Fruit fly (Drosophila melanogaster) whole organism, embryonic: ENCODE measurements around the gene temp.

ENCODE experiments used
- BEAF-32 ChIP-seq: fragments of 200-800 bp; sonication (Bioruptor generic); optimal IDR thresholded peaks from 3 replicates; lab custom pipeline; 2017; ENCODE audit warnings: missing biosample characterization, missing genetic modification characterization, mild to moderate bottlenecking, moderate library complexity, missing genetic modification reagents
- Bteb2 ChIP-seq: fragments of 200-800 bp; sonication (Bioruptor generic); optimal IDR thresholded peaks from 2 replicates; lab custom pipeline; 2016; ENCODE audit warnings: missing biosample characterization, missing genetic modification characterization
- CG10959 ChIP-seq: fragments of 200-800 bp; sonication (Bioruptor generic); IDR thresholded peaks from 2 replicates; pipeline ENCODE4 v1.3.6; 2022; ENCODE audit warnings: missing biosample characterization, missing genetic modification characterization
- CG11085 ChIP-seq: fragments of 200-800 bp; sonication (Bioruptor generic); IDR thresholded peaks from 2 replicates; pipeline ENCODE4 v1.3.6; 2022; ENCODE audit warnings: missing biosample characterization, missing genetic modification characterization
- CG11398 ChIP-seq: fragments of 200-800 bp; sonication (Bioruptor generic); optimal IDR thresholded peaks from 2 replicates; lab custom pipeline; 2016; ENCODE audit warnings: missing biosample characterization, missing genetic modification characterization
- CG11695 ChIP-seq: fragments of 200-800 bp; sonication (Bioruptor generic); IDR thresholded peaks from 3 replicates; pipeline ENCODE4 v1.3.6; 2022; ENCODE audit warnings: missing biosample characterization, missing genetic modification characterization
- CG12659 ChIP-seq: fragments of 200-800 bp; sonication (Bioruptor generic); optimal IDR thresholded peaks from 3 replicates; lab custom pipeline; 2017; ENCODE audit warnings: mild to moderate bottlenecking, missing biosample characterization, missing genetic modification reagents, missing genetic modification characterization
- CG12744 ChIP-seq: fragments of 200-800 bp; sonication (Bioruptor generic); optimal IDR thresholded peaks from 2 replicates; lab custom pipeline; 2016; ENCODE audit warnings: missing biosample characterization, missing genetic modification characterization
- CG13296 ChIP-seq: fragments of 200-800 bp; sonication (Bioruptor generic); optimal IDR thresholded peaks from 3 replicates; lab custom pipeline; 2018; ENCODE audit warnings: missing biosample characterization, mild to moderate bottlenecking, missing genetic modification characterization
- CG14014 ChIP-seq: fragments of 200-800 bp; sonication (Bioruptor generic); IDR thresholded peaks from 2 replicates; pipeline ENCODE4 v1.3.6; 2022; ENCODE audit warnings: missing biosample characterization, missing genetic modification characterization
- CG14965 ChIP-seq: fragments of 200-800 bp; sonication (Bioruptor generic); optimal IDR thresholded peaks from 2 replicates; lab custom pipeline; 2016; ENCODE audit warnings: missing biosample characterization, missing genetic modification characterization, borderline replicate concordance
- CG15514 ChIP-seq: fragments of 200-800 bp; sonication (Bioruptor generic); optimal IDR thresholded peaks from 3 replicates; lab custom pipeline; 2017; ENCODE audit warnings: missing biosample characterization, missing genetic modification characterization, mild to moderate bottlenecking, moderate library complexity, missing genetic modification reagents
- CG1602 ChIP-seq: fragments of 200-800 bp; sonication (Bioruptor generic); optimal IDR thresholded peaks from 3 replicates; lab custom pipeline; 2016; ENCODE audit warnings: missing biosample characterization, missing genetic modification characterization
- CG1603 ChIP-seq: fragments of 200-800 bp; sonication (Bioruptor generic); optimal IDR thresholded peaks from 2 replicates; lab custom pipeline; 2019; ENCODE audit warnings: missing biosample characterization, mild to moderate bottlenecking, missing genetic modification characterization, moderate library complexity
- CG1647 ChIP-seq: fragments of 200-800 bp; sonication (Bioruptor generic); optimal IDR thresholded peaks from 3 replicates; lab custom pipeline; 2016; ENCODE audit warnings: missing biosample characterization, missing genetic modification characterization
- CG16815 ChIP-seq: fragments of 200-800 bp; sonication (Bioruptor generic); optimal IDR thresholded peaks from 3 replicates; lab custom pipeline; 2017; ENCODE audit warnings: missing biosample characterization, mild to moderate bottlenecking, missing genetic modification characterization
- CG17802 ChIP-seq: fragments of 200-800 bp; sonication (Bioruptor generic); optimal IDR thresholded peaks from 2 replicates; lab custom pipeline; 2018; ENCODE audit warnings: missing biosample characterization, mild to moderate bottlenecking, missing genetic modification characterization, moderate library complexity
- CG18599 ChIP-seq: fragments of 200-800 bp; sonication (Bioruptor generic); optimal IDR thresholded peaks from 3 replicates; lab custom pipeline; 2017; ENCODE audit warnings: missing biosample characterization, missing genetic modification characterization, mild to moderate bottlenecking, moderate library complexity, missing genetic modification reagents
- CG2116 ChIP-seq: fragments of 200-800 bp; sonication (Bioruptor generic); optimal IDR thresholded peaks from 3 replicates; lab custom pipeline; 2018; ENCODE audit warnings: missing biosample characterization, mild to moderate bottlenecking, missing genetic modification characterization
- CG2875 ChIP-seq: fragments of 200-800 bp; sonication (Bioruptor generic); optimal IDR thresholded peaks from 2 replicates; lab custom pipeline; 2017; ENCODE audit warnings: missing biosample characterization, mild to moderate bottlenecking, missing genetic modification characterization, missing genetic modification reagents
- CG3065 ChIP-seq: fragments of 200-800 bp; sonication (Bioruptor generic); optimal IDR thresholded peaks from 2 replicates; lab custom pipeline; 2016; ENCODE audit warnings: missing biosample characterization, missing genetic modification characterization
- CG31388 ChIP-seq: fragments of 200-800 bp; sonication (Bioruptor generic); optimal IDR thresholded peaks from 2 replicates; lab custom pipeline; 2016; ENCODE audit warnings: missing biosample characterization, missing genetic modification characterization
- CG32772 ChIP-seq: fragments of 200-800 bp; sonication (Bioruptor generic); IDR thresholded peaks from 2 replicates; pipeline ENCODE4 v1.3.6; 2022; ENCODE audit warnings: missing biosample characterization, missing genetic modification characterization
- CG3995 ChIP-seq: fragments of 200-800 bp; sonication (Bioruptor generic); optimal IDR thresholded peaks from 3 replicates; lab custom pipeline; 2016; ENCODE audit warnings: missing biosample characterization, missing genetic modification characterization
- CG6689 ChIP-seq: fragments of 200-800 bp; sonication (Bioruptor generic); IDR thresholded peaks from 2 replicates; pipeline ENCODE4 v1.3.6; 2022; ENCODE audit warnings: missing biosample characterization, missing genetic modification characterization
- Dbx ChIP-seq: fragments of 200-800 bp; sonication (Bioruptor generic); IDR thresholded peaks from 3 replicates; pipeline ENCODE4 v1.3.6; 2022; ENCODE audit warnings: missing biosample characterization, missing genetic modification characterization
- Dek ChIP-seq: fragments of 200-800 bp; sonication (Bioruptor generic); optimal IDR thresholded peaks from 3 replicates; lab custom pipeline; 2019; ENCODE audit warnings: missing biosample characterization, mild to moderate bottlenecking, missing genetic modification characterization, moderate library complexity
- Doc2 ChIP-seq: fragments of 200-800 bp; sonication (Bioruptor generic); IDR thresholded peaks from 2 replicates; pipeline ENCODE4 v1.3.6; 2022; ENCODE audit warnings: missing biosample characterization, missing genetic modification characterization
- Elba2 ChIP-seq: fragments of 200-800 bp; sonication (Bioruptor generic); optimal IDR thresholded peaks from 3 replicates; lab custom pipeline; 2016; ENCODE audit warnings: missing biosample characterization, missing genetic modification characterization
- Hand ChIP-seq: fragments of 200-800 bp; sonication (Bioruptor generic); optimal IDR thresholded peaks from 2 replicates; lab custom pipeline; 2017; ENCODE audit warnings: mild to moderate bottlenecking, missing biosample characterization, missing genetic modification reagents, missing genetic modification characterization
- Max ChIP-seq: fragments of 200-800 bp; sonication (Bioruptor generic); optimal IDR thresholded peaks from 2 replicates; lab custom pipeline; 2016; ENCODE audit warnings: missing biosample characterization, mild to moderate bottlenecking, missing genetic modification characterization
- Nf-YC ChIP-seq: fragments of 200-800 bp; optimal IDR thresholded peaks from 3 replicates; lab custom pipeline; 2019; ENCODE audit warnings: missing biosample characterization, mild to moderate bottlenecking, missing genetic modification characterization, moderate library complexity
- Usf ChIP-seq: fragments of 200-800 bp; sonication (Bioruptor generic); optimal IDR thresholded peaks from 2 replicates; lab custom pipeline; 2017; ENCODE audit warnings: missing genotype, missing biosample characterization, missing genetic modification characterization
- ap ChIP-seq: fragments of 200-800 bp; sonication (Bioruptor generic); IDR thresholded peaks from 2 replicates; pipeline ENCODE4 v1.3.6; 2022; ENCODE audit warnings: missing biosample characterization, missing genetic modification characterization
- br ChIP-seq: fragments of >200 bp; optimal IDR thresholded peaks from 2 replicates; lab custom pipeline; 2017
- chinmo ChIP-seq: fragments of 200-800 bp; sonication (Bioruptor generic); IDR thresholded peaks from 4 replicates; pipeline ENCODE4 v1.3.6; 2022; ENCODE audit warnings: missing biosample characterization, missing genetic modification characterization; ENCODE audit not compliant: partially characterized antibody
- esg ChIP-seq: fragments of 200-800 bp; sonication (Bioruptor generic); conservative IDR thresholded peaks from 2 replicates; pipeline ENCODE4 v1.3.6; 2022; ENCODE audit warnings: missing biosample characterization, missing genetic modification characterization
- klu ChIP-seq: fragments of 200-800 bp; sonication (Bioruptor generic); IDR thresholded peaks from 2 replicates; pipeline ENCODE4 v1.3.6; 2022; ENCODE audit warnings: missing biosample characterization, missing genetic modification characterization
- lmd ChIP-seq: fragments of 200-800 bp; sonication (Bioruptor generic); IDR thresholded peaks from 2 replicates; pipeline ENCODE4 v1.3.6; 2022; ENCODE audit warnings: missing biosample characterization, missing genetic modification characterization
- mld ChIP-seq: fragments of 200-800 bp; sonication (Bioruptor generic); IDR thresholded peaks from 3 replicates; pipeline ENCODE4 v1.3.6; 2022; ENCODE audit warnings: missing biosample characterization, missing genetic modification characterization; ENCODE audit not compliant: partially characterized antibody
- nerfin-2 ChIP-seq: fragments of 200-800 bp; sonication (Bioruptor generic); IDR thresholded peaks from 2 replicates; pipeline ENCODE4 v1.3.6; 2022; ENCODE audit warnings: missing biosample characterization, missing genetic modification characterization; ENCODE audit not compliant: partially characterized antibody
- rib ChIP-seq: fragments of 200-800 bp; sonication (Bioruptor generic); IDR thresholded peaks from 2 replicates; pipeline ENCODE4 v1.3.6; 2022; ENCODE audit warnings: missing biosample characterization, missing genetic modification characterization
- sc ChIP-seq, 3 experiments: fragments of >200 bp in 2 of 3; fragments of 200-800 bp in 1 of 3; sonication (Bioruptor generic) in 1 of 3; optimal IDR thresholded peaks; 2 replicates in 2 of 3; 3 replicates in 1 of 3; lab custom pipeline; 2017; ENCODE audit warnings: mild to moderate bottlenecking in 1 of 3, missing biosample characterization in 1 of 3, missing genetic modification characterization in 1 of 3, missing genetic modification reagents in 1 of 3
- scrt ChIP-seq: fragments of 200-800 bp; sonication (Bioruptor generic); optimal IDR thresholded peaks from 2 replicates; lab custom pipeline; 2018; ENCODE audit warnings: missing biosample characterization, mild to moderate bottlenecking, missing genetic modification characterization, moderate library complexity
- sens-2 ChIP-seq: fragments of 200-800 bp; sonication (Bioruptor generic); IDR thresholded peaks from 2 replicates; pipeline ENCODE4 v1.3.6; 2022; ENCODE audit warnings: missing biosample characterization, missing genetic modification characterization
- tna ChIP-seq: fragments of 200-800 bp; sonication (Bioruptor generic); IDR thresholded peaks from 2 replicates; pipeline ENCODE4 v1.3.6; 2022; ENCODE audit warnings: missing biosample characterization, missing genetic modification characterization; ENCODE audit not compliant: partially characterized antibody
- wor ChIP-seq: fragments of 200-800 bp; sonication (Bioruptor generic); IDR thresholded peaks from 2 replicates; pipeline ENCODE4 v1.3.6; 2022; ENCODE audit warnings: missing biosample characterization, missing genetic modification characterization
- z ChIP-seq: fragments of 200-800 bp; sonication (Bioruptor generic); IDR thresholded peaks from 3 replicates; pipeline ENCODE4 v1.3.6; 2022; ENCODE audit warnings: missing biosample characterization, missing genetic modification characterization

Gene temp

dm6 chrX:2303771-2304513, 41.6 kb upstream of the temp start (continued):
- TF ChIP-seq scrt (GFP tag; lab: Kevin White, UChicago) (peak; percentile 91), Nf-YC (tag; lab: Kevin White, UChicago) (peak; percentile 79), lmd (GFP tag; lab: Robert Waterston, UW) (peak; percentile 90), z (GFP tag; lab: Robert Waterston, UW) (peak; percentile 68; the same call in 2 of the 3 replicates), CG2116 (GFP tag; lab: Kevin White, UChicago) (peak; percentile 32), Bteb2 (peak; percentile 73), CG2875 (GFP tag; lab: Kevin White, UChicago) (peak; percentile 86), Hand (GFP tag; lab: Kevin White, UChicago) (peak; percentile 87), BEAF-32 (GFP tag; lab: Kevin White, UChicago) (no peak), CG3995 (GFP tag; lab: Kevin White, UChicago) (peak; percentile 55), tna (GFP tag; lab: Robert Waterston, UW) (no peak), Doc2 (peak; percentile 35; the same call in 1 of the 2 replicates), chinmo (GFP tag; lab: Robert Waterston, UW) (peak; percentile 77; the same call in 3 of the 4 replicates), Usf (GFP tag; lab: Kevin White, UChicago) (peak; percentile 88), CG17802 (tag; lab: Kevin White, UChicago) (peak; percentile 68), br (lab: Kevin White, UChicago) (no peak), CG13296 (GFP tag; lab: Kevin White, UChicago) (peak; percentile 89), mld (GFP tag; lab: Robert Waterston, UW) (no peak), CG6689 (GFP tag; lab: Robert Waterston, UW) (peak; percentile 85), klu (peak; percentile 73), CG10959 (GFP tag; lab: Robert Waterston, UW) (peak; percentile 52), rib (GFP tag; lab: Robert Waterston, UW) (no peak; the same call in none of the 2 replicates), CG18599 (GFP tag; lab: Kevin White, UChicago) (peak; percentile 95), Dek (tag; lab: Kevin White, UChicago) (peak; percentile 84), CG3065 (GFP tag; lab: Kevin White, UChicago) (peak; percentile 58), esg (peak; percentile 84), wor (GFP tag; lab: Robert Waterston, UW) (peak; percentile 75), CG15514 (GFP tag; lab: Kevin White, UChicago) (peak; percentile 77), ap (GFP tag; lab: Robert Waterston, UW) (peak; percentile 65), sens-2 (GFP tag; lab: Robert Waterston, UW) (peak; percentile 63; the same call in 1 of the 2 replicates), nerfin-2 (no peak), CG31388 (peak; percentile 13), CG16815 (GFP tag; lab: Kevin White, UChicago) (peak; percentile 88), Elba2 (GFP tag; lab: Kevin White, UChicago) (no peak), CG14014 (peak; percentile 86), CG12744 (GFP tag; lab: Kevin White, UChicago) (peak; percentile 80), CG11085 (peak; percentile 64), CG11398 (peak; percentile 88), CG12659 (GFP tag; lab: Kevin White, UChicago) (peak; percentile 90), CG1603 (tag; lab: Kevin White, UChicago) (peak; percentile 94), sc (optimal IDR thresholded peaks at IDR 0.05; lab: Kevin White, UChicago) (no peak), sc (GFP tag; optimal IDR thresholded peaks at IDR 0.05; lab: Kevin White, UChicago) (peak; percentile 77), CG14965 (GFP tag; lab: Kevin White, UChicago) (peak; percentile 60), CG11695 (GFP tag; lab: Robert Waterston, UW) (peak; percentile 86), Max (GFP tag; lab: Kevin White, UChicago) (peak; percentile 76), Dbx (peak; percentile 85), CG1602 (GFP tag; lab: Kevin White, UChicago) (peak; percentile 83), CG1647 (GFP tag; lab: Kevin White, UChicago) (peak; percentile 86), CG32772 (GFP tag; lab: Robert Waterston, UW) (peak; percentile 79)
